Worm (Caenorhabditis elegans): ENCODE data around the gene arrd-2.
"Not testable (repeated sequence)": the region's sequence is repeated elsewhere in the genome, so short reads cannot be mapped to it uniquely, and the experiment has no call there.

- TF ChIP-seq unc-62 (GFP tag; optimal IDR thresholded peaks at IDR 0.05); snpc-4 (tag; optimal IDR thresholded peaks at IDR 0.05); elt-3 (tag; optimal IDR thresholded peaks at IDR 0.05); snu-23 (GFP tag; optimal IDR thresholded peaks at IDR 0.05); jun-1 (tag; optimal IDR thresholded peaks at IDR 0.05); mdl-1 (tag; optimal IDR thresholded peaks at IDR 0.05); unc-130 (tag; optimal IDR thresholded peaks at IDR 0.05); nhr-71 (tag; optimal IDR thresholded peaks at IDR 0.05); nhr-77 (tag; optimal IDR thresholded peaks at IDR 0.05); sup-37 (GFP tag; optimal IDR thresholded peaks at IDR 0.05); ztf-11 (tag; optimal IDR thresholded peaks at IDR 0.05); ces-1 (GFP tag; optimal IDR thresholded peaks at IDR 0.05): not testable (repeated sequence)
Observed at ce11 chrII:9452172-9452571, 44.6 kb downstream of the arrd-2 start, which contains the start of gene R09D1.12.
